Worm (Caenorhabditis elegans): ENCODE results near the gene gip-1.

DNA sequence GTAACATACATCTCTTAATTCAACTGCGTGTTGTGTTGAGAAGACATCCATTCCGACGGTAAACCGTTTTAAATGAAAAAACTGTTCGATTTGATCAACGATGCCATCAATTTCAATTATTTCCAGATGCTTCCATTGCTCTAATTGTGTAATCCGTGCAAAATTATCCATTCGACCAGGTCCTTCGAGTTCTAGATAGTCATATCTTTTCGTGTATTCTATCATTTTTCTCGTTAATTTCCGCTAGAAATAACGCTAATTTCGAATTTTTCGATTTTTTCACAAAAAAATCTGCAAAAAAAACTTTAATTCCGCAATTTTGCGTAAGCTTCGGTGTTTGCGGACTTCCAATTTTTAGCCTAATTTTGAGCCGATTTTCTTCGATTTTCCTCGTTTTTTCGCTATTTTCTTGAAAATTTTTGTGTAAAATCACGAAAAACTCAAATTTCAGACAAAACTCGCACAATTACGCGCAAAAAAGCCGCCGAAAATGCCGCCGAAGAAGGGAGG is 33.4 kb upstream of the gip-1 start, which contains the start of the genes fbxa-66 and iffb-1:
- TF ChIP-seq ceh-30 (tag; optimal IDR thresholded peaks at IDR 0.05) (no peak), pha-4 (tag; optimal IDR thresholded peaks at IDR 0.05) (no peak), nhr-11 (tag; optimal IDR thresholded peaks at IDR 0.05) (no peak), ztf-16 (tag; optimal IDR thresholded peaks at IDR 0.05) (no peak), zip-5 (tag; optimal IDR thresholded peaks at IDR 0.05) (no peak), nfya-1 (tag; optimal IDR thresholded peaks at IDR 0.05) (no peak), odd-2 (tag; optimal IDR thresholded peaks at IDR 0.05) (no peak), unc-55 (GFP tag; optimal IDR thresholded peaks at IDR 0.05) (no peak), ama-1 (optimal IDR thresholded peaks at IDR 0.05) (no peak)

Data from whole organism, late embryonic.